Worm (Caenorhabditis elegans) whole organism, late embryonic: ENCODE results near the gene F54B11.10.

Source experiments
- Y22D7AL.16 ChIP-seq: sonication (generic microtip); optimal IDR thresholded peaks from 2 replicates; lab custom pipeline; 2016; ENCODE audit warnings: missing genetic modification characterization, missing compliant biosample characterization
- ama-1 ChIP-seq: fragments of 150-350 bp; optimal IDR thresholded peaks from 2 replicates; lab custom pipeline; 2014
- hlh-15 ChIP-seq: sonication (generic microtip); optimal IDR thresholded peaks from 2 replicates; lab custom pipeline; 2016; ENCODE audit warnings: missing genetic modification characterization, missing compliant biosample characterization
- odd-2 ChIP-seq: sonication (generic microtip); optimal IDR thresholded peaks from 2 replicates; lab custom pipeline; 2017; ENCODE audit warnings: antibody characterized with exemption, mild to moderate bottlenecking, missing genetic modification characterization, missing compliant biosample characterization
- pat-9 ChIP-seq: fragments of 200-800 bp; sonication (Bioruptor generic); optimal IDR thresholded peaks from 2 replicates; lab custom pipeline; 2018; ENCODE audit warnings: mild to moderate bottlenecking, missing genetic modification characterization, moderate library complexity, missing compliant biosample characterization
- rnt-1 ChIP-seq: sonication (generic microtip); optimal IDR thresholded peaks from 2 replicates; lab custom pipeline; 2016; ENCODE audit warnings: missing genetic modification characterization, missing compliant biosample characterization
- sox-4 ChIP-seq: sonication (generic microtip); optimal IDR thresholded peaks from 2 replicates; lab custom pipeline; 2017; ENCODE audit warnings: mild to moderate bottlenecking, missing genetic modification characterization, inconsistent platforms, missing compliant biosample characterization
- syd-9 ChIP-seq: sonication (generic microtip); optimal IDR thresholded peaks from 2 replicates; lab custom pipeline; 2016; ENCODE audit warnings: mild to moderate bottlenecking, missing genetic modification characterization, moderate library complexity, missing compliant biosample characterization
- tbx-7 ChIP-seq: sonication (generic microtip); optimal IDR thresholded peaks from 2 replicates; lab custom pipeline; 2016; ENCODE audit warnings: missing genotype, missing genetic modification characterization, missing compliant biosample characterization
- unc-42 ChIP-seq: sonication (generic microtip); optimal IDR thresholded peaks from 2 replicates; lab custom pipeline; 2016; ENCODE audit warnings: missing genotype, missing genetic modification characterization, missing compliant biosample characterization
- unc-55 ChIP-seq: sonication (generic microtip); optimal IDR thresholded peaks from 2 replicates; lab custom pipeline; 2017; ENCODE audit warnings: missing biosample characterization, missing genetic modification reagents, missing genetic modification characterization
- unc-86 ChIP-seq: sonication (generic microtip); optimal IDR thresholded peaks from 2 replicates; lab custom pipeline; 2016; ENCODE audit warnings: missing genetic modification characterization, missing compliant biosample characterization

DNA sequence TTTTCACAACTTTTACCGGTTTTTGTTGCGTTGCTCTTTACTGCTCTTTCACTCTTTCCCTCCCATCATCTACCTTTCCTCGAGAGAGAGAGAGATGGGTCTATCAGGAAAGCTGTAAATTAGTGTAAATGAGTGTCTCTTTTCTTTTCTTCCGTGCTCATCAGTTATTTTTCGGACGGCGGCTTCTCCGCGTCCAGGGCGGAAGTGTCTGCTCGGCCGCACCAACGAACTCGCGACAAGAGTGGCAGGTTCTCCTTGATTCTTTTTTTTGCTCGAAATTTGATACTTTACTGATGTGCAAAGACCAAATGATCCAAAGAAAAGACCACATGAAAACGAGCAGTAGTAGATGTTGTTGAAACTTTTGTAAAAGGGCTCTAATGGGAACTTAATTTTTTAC lies 23.3 kb upstream of the F54B11.10 start:
- no peak for TF ChIP-seq tbx-7 (tag; lab: Kevin White, UChicago)
- TF ChIP-seq unc-55 (GFP tag; lab: Kevin White, UChicago), result no peak
- TF ChIP-seq rnt-1 (tag; lab: Kevin White, UChicago), result no peak
- TF ChIP-seq Y22D7AL.16, result no peak
- TF ChIP-seq sox-4, result no peak
- TF ChIP-seq unc-42, result no peak
- no peak for TF ChIP-seq pat-9 (tag; lab: Kevin White, UChicago)
- TF ChIP-seq syd-9 (tag; lab: Kevin White, UChicago), result no peak
- TF ChIP-seq ama-1 (lab: Kevin White, UChicago), result no peak
- TF ChIP-seq odd-2 (tag; lab: Kevin White, UChicago), result no peak
- no peak for TF ChIP-seq unc-86 (tag; lab: Kevin White, UChicago)
- TF ChIP-seq hlh-15, result no peak
